Worm (Caenorhabditis elegans) whole organism, L4 larva: ENCODE results near the gene Y43C5B.3.

ENCODE experiments used
- F44E2.7 ChIP-seq: fragments of 200-800 bp; sonication (Bioruptor generic); IDR thresholded peaks from 2 replicates; pipeline ENCODE4 v2.1.2; 2022; ENCODE audit warnings: missing genetic modification characterization, missing compliant biosample characterization
- ZK546.5 ChIP-seq, 2 experiments: sonication (generic microtip); optimal IDR thresholded peaks; 2 replicates each; lab custom pipeline; 2017; ENCODE audit warnings: missing biosample characterization in 2 of 2, missing genetic modification characterization in 2 of 2
- aha-1 ChIP-seq: fragments of 150-350 bp; peaks from one replicate; lab custom pipeline; 2014; ENCODE audit warnings: missing biosample characterization, missing genetic modification characterization
- aly-2 ChIP-seq: sonication (generic microtip); optimal IDR thresholded peaks from 2 replicates; lab custom pipeline; 2018; ENCODE audit warnings: missing biosample characterization, missing genetic modification characterization
- ceh-62 ChIP-seq: sonication (generic microtip); optimal IDR thresholded peaks from 2 replicates; lab custom pipeline; 2017; ENCODE audit warnings: missing biosample characterization, missing genetic modification characterization
- egl-27 ChIP-seq: sonication (generic microtip); optimal IDR thresholded peaks from 3 replicates; lab custom pipeline; 2017; ENCODE audit warnings: missing biosample characterization, missing genetic modification reagents, missing genetic modification characterization
- gei-8 ChIP-seq: fragments of 200-800 bp; sonication (Bioruptor generic); optimal IDR thresholded peaks from 2 replicates; lab custom pipeline; 2018; ENCODE audit warnings: mild to moderate bottlenecking, missing genetic modification characterization, missing compliant biosample characterization
- lin-1 ChIP-seq: fragments of 200-800 bp; sonication (Bioruptor generic); IDR thresholded peaks from 2 replicates; pipeline ENCODE4 v1.3.6; 2022; ENCODE audit warnings: missing genetic modification reagents, missing genetic modification characterization, missing compliant biosample characterization
- mes-2 ChIP-seq: sonication (generic microtip); optimal IDR thresholded peaks from 2 replicates; lab custom pipeline; 2016; ENCODE audit warnings: missing genotype, mild to moderate bottlenecking, missing genetic modification characterization, missing compliant biosample characterization; ENCODE audit not compliant: poor library complexity, severe bottlenecking
- pqm-1 ChIP-seq: sonication (generic microtip); optimal IDR thresholded peaks from 2 replicates; lab custom pipeline; 2017; ENCODE audit warnings: missing biosample characterization, missing genetic modification characterization
- skn-1 ChIP-seq: fragments of 150-350 bp; optimal IDR thresholded peaks from 2 replicates; lab custom pipeline; 2014; ENCODE audit warnings: missing biosample characterization, missing genetic modification characterization
- unc-39 ChIP-seq: sonication (generic microtip); optimal IDR thresholded peaks from 2 replicates; lab custom pipeline; 2017; ENCODE audit warnings: missing biosample characterization, missing genetic modification characterization
- zag-1 ChIP-seq: fragments of 150-350 bp; optimal IDR thresholded peaks from 2 replicates; lab custom pipeline; 2014; ENCODE audit warnings: missing biosample characterization, missing genetic modification characterization

DNA sequence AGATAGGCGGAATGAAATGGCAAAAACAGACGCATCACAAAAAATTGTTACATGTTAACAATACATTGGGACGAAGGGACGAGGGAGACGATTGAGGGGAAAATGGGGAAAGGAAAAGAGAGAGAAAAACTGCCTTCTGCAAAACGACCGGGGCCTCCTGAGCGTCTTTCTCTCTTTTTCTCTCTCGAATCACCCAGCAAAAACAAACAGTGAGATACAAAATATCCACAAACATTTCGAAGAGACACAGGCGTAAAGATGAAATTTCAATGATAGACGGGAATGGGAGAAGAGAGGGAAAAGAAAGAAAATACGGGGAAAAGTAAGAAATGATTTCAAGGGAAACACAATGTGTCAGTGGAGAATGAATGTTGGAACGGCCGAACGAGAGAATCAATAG lies 4.4 kb upstream of the Y43C5B.3 start:
- TF ChIP-seq unc-39 (tag; lab: Kevin White, UChicago) = no peak
- TF ChIP-seq ZK546.5 (tag; optimal IDR thresholded peaks at IDR 0.05; lab: Kevin White, UChicago) = no peak
- TF ChIP-seq F44E2.7 (GFP tag; lab: Robert Waterston, UW) = no peak
- no peak for TF ChIP-seq pqm-1 (tag; lab: Kevin White, UChicago)
- no peak for TF ChIP-seq zag-1 (tag; lab: Kevin White, UChicago)
- TF ChIP-seq aha-1 = no peak
- TF ChIP-seq aly-2 (tag; lab: Kevin White, UChicago) = no peak
- no peak for TF ChIP-seq ceh-62 (tag; lab: Kevin White, UChicago)
- no peak for TF ChIP-seq lin-1
- no peak for TF ChIP-seq gei-8 (GFP tag; lab: Kevin White, UChicago)
- TF ChIP-seq egl-27 (tag; lab: Kevin White, UChicago) = no peak
- TF ChIP-seq mes-2 = no peak
- TF ChIP-seq skn-1 = no peak
